Fruit fly (Drosophila melanogaster): Measurements from ENCODE around the gene CG8679.

The CG8679 gene

dm6 chr2L:21214961-21215362, 3.4 kb downstream of the CG8679 start (continued):
- TF ChIP-seq gsb-n (tag; optimal IDR thresholded peaks at IDR 0.05) (peak; percentile 12), CG12942 (GFP tag; optimal IDR thresholded peaks at IDR 0.05) (peak; percentile 5), z (GFP tag; IDR thresholded peaks at IDR 0.05) (no peak), CG9932 (GFP tag; IDR thresholded peaks at IDR 0.05) (0 out of 2 replicates have a peak, but pooled peaks have one; percentile 7), Ptx1 (GFP tag; IDR thresholded peaks at IDR 0.05) (0 out of 2 replicates have a peak, but pooled peaks have one; percentile 27), Ravus (GFP tag; IDR thresholded peaks at IDR 0.05) (no peak), Dref (GFP tag; IDR thresholded peaks at IDR 0.05) (no peak), CG15601 (tag; optimal IDR thresholded peaks at IDR 0.05) (peak; percentile 19), Dp (GFP tag; optimal IDR thresholded peaks at IDR 0.05) (no peak), CG6854 (GFP tag; optimal IDR thresholded peaks at IDR 0.05) (no peak), CG13123 (GFP tag; optimal IDR thresholded peaks at IDR 0.05) (no peak), CG1529 (GFP tag; optimal IDR thresholded peaks at IDR 0.05) (peak; percentile 31), cato (GFP tag; optimal IDR thresholded peaks at IDR 0.05; ENCODE audit: borderline replicate concordance) (no peak), CG3995 (GFP tag; optimal IDR thresholded peaks at IDR 0.05) (peak; percentile 53), Aef1 (GFP tag; IDR thresholded peaks at IDR 0.05) (no peak), vnd (GFP tag; IDR thresholded peaks at IDR 0.05; ENCODE audit: partially characterized antibody) (no peak), so (GFP tag; IDR thresholded peaks at IDR 0.05) (0 out of 3 replicates have a peak, but pooled peaks have one; percentile 33), vvl (GFP tag; IDR thresholded peaks at IDR 0.05) (peak; percentile 51; the same call in 1 of the 2 replicates), ems (GFP tag; optimal IDR thresholded peaks at IDR 0.05) (peak; percentile 48), tin (GFP tag; optimal IDR thresholded peaks at IDR 0.05) (peak; percentile 39), Bgb (GFP tag; IDR thresholded peaks at IDR 0.05; ENCODE audit: partially characterized antibody) (peak; percentile 78), slou (GFP tag; optimal IDR thresholded peaks at IDR 0.05) (no peak), pros (GFP tag; optimal IDR thresholded peaks at IDR 0.05) (peak; percentile 87), Hsf (GFP tag; optimal IDR thresholded peaks at IDR 0.05) (no peak), psq (GFP tag; optimal IDR thresholded peaks at IDR 0.05) (no peak), CG11398 (GFP tag; optimal IDR thresholded peaks at IDR 0.05) (peak; percentile 23), Dip3 (GFP tag; optimal IDR thresholded peaks at IDR 0.05) (peak; percentile 29), Mrtf (GFP tag; IDR thresholded peaks at IDR 0.05) (no peak), ac (GFP tag; optimal IDR thresholded peaks at IDR 0.05) (peak; percentile 0), Xrp1 (GFP tag; IDR thresholded peaks at IDR 0.05) (peak; percentile 52), rib (GFP tag; IDR thresholded peaks at IDR 0.05) (peak; percentile 70; the same call in 1 of the 2 replicates), sens-2 (GFP tag; IDR thresholded peaks at IDR 0.05) (no peak), CG6813 (GFP tag; optimal IDR thresholded peaks at IDR 0.05) (no peak), CG7839 (tag; optimal IDR thresholded peaks at IDR 0.05) (peak; percentile 50), CG6272 (GFP tag; IDR thresholded peaks at IDR 0.05) (peak; percentile 42; the same call in 1 of the 2 replicates), CG16863 (GFP tag; optimal IDR thresholded peaks at IDR 0.05) (peak; percentile 31), HLH3B (GFP tag; IDR thresholded peaks at IDR 0.05) (no peak; the same call in 1 of the 2 replicates), CG2889 (GFP tag; IDR thresholded peaks at IDR 0.05) (0 out of 3 replicates have a peak, but pooled peaks have one; percentile 36), sug (tag; optimal IDR thresholded peaks at IDR 0.05) (peak; percentile 64), CG7963 (GFP tag; IDR thresholded peaks at IDR 0.05; ENCODE audit: partially characterized antibody) (peak; percentile 49; the same call in 1 of the 3 replicates), hkb (optimal IDR thresholded peaks at IDR 0.05) (no peak), hkb (GFP tag; IDR thresholded peaks at IDR 0.05) (peak; percentile 43), nmo (GFP tag; optimal IDR thresholded peaks at IDR 0.05) (peak; percentile 5), CG10267 (tag; optimal IDR thresholded peaks at IDR 0.05) (no peak), CG4707 (GFP tag; optimal IDR thresholded peaks at IDR 0.05) (no peak), CG17385 (GFP tag; optimal IDR thresholded peaks at IDR 0.05) (peak; percentile 32), pan (optimal IDR thresholded peaks at IDR 0.05) (no peak), pan (GFP tag; optimal IDR thresholded peaks at IDR 0.05 in 1 of 2, IDR thresholded peaks at IDR 0.05 in 1 of 2) (peak in 1 of 2 experiments; percentile 36), en (GFP tag; optimal IDR thresholded peaks at IDR 0.05) (no peak), dati (GFP tag; IDR thresholded peaks at IDR 0.05) (no peak), nerfin-2 (GFP tag; IDR thresholded peaks at IDR 0.05; ENCODE audit: partially characterized antibody) (peak; percentile 21; the same call in 1 of the 2 replicates)

Measured in whole organism, embryonic.